Worm (Caenorhabditis elegans): ENCODE results near the gene syx-5.
A peak's percentile ranks its signal among the peaks of the same experiment; 100 is the strongest.

Gene syx-5

ce11 chrV:11773934-11774333 is 9.2 kb downstream of the syx-5 start:
- no peak for TF ChIP-seq ceh-45 (GFP tag; IDR thresholded peaks at IDR 0.05)

- no peak for TF ChIP-seq zip-5 (tag; optimal IDR thresholded peaks at IDR 0.05)
- no peak for TF ChIP-seq pros-1 (tag; optimal IDR thresholded peaks at IDR 0.05)
- no peak for TF ChIP-seq unc-3 (GFP tag; conservative IDR thresholded peaks at IDR 0.05)
- TF ChIP-seq unc-3 (tag; optimal IDR thresholded peaks at IDR 0.05): no peak
- no peak for TF ChIP-seq hlh-30 (tag; optimal IDR thresholded peaks at IDR 0.05; ENCODE audit: insufficient read depth)
- no peak for TF ChIP-seq sox-4 (tag; optimal IDR thresholded peaks at IDR 0.05)
Measured at ce11 chrV:11776538-11776937, 11.8 kb downstream of the syx-5 start, which contains the start of gene F55A11.6. Gene F55A11.6 (plus strand): TSS chrV:11776838.

- no peak for TF ChIP-seq C38D4.7 (GFP tag; optimal IDR thresholded peaks at IDR 0.05)
- TF ChIP-seq ceh-18 (tag; optimal IDR thresholded peaks at IDR 0.05): peak; percentile 12
- no peak for TF ChIP-seq elt-4 (tag; optimal IDR thresholded peaks at IDR 0.05)
- no peak for TF ChIP-seq hlh-15 (tag; optimal IDR thresholded peaks at IDR 0.05)
- no peak for TF ChIP-seq dmd-4 (tag; optimal IDR thresholded peaks at IDR 0.05; ENCODE audit: borderline replicate concordance)
Measured at ce11 chrV:11777846-11778245, 13.1 kb downstream of the syx-5 start.

DNA sequence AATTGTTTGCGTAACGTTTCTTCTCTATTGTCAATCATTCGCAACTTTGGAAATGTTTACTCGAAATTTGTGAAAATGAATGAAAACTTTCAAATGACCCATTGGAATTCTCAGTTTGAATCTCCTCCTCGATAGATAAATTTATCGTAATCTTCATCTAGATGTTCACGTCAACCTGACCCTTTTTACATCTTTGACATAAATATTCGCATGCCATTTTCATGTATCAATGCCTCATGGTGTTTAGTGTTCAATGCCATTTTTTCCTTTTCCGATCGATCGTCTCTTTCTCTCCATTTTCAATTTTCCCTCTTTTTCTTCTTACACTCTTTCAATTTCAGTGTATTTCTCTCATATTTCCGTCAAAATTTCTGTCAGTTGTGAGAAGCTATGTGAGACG is 14.6 kb downstream of the syx-5 start:
- TF ChIP-seq madf-2 (tag; optimal IDR thresholded peaks at IDR 0.05) (no peak), npax-4 (tag; optimal IDR thresholded peaks at IDR 0.05) (no peak), hlh-6 (tag; optimal IDR thresholded peaks at IDR 0.05) (no peak), ceh-34 (tag; optimal IDR thresholded peaks at IDR 0.05) (no peak), ttx-3 (tag; optimal IDR thresholded peaks at IDR 0.05) (no peak), ahr-1 (tag; optimal IDR thresholded peaks at IDR 0.05) (no peak), ceh-2 (tag; optimal IDR thresholded peaks at IDR 0.05) (no peak), tbx-7 (tag; optimal IDR thresholded peaks at IDR 0.05) (no peak), ceh-48 (tag; optimal IDR thresholded peaks at IDR 0.05) (no peak), elt-4 (tag; optimal IDR thresholded peaks at IDR 0.05) (no peak), nfya-1 (tag; optimal IDR thresholded peaks at IDR 0.05) (no peak), ama-1 (optimal IDR thresholded peaks at IDR 0.05) (no peak), eyg-1 (tag; optimal IDR thresholded peaks at IDR 0.05) (no peak), lim-6 (tag; optimal IDR thresholded peaks at IDR 0.05) (no peak), syd-9 (tag; optimal IDR thresholded peaks at IDR 0.05) (no peak), ceh-19 (GFP tag; optimal IDR thresholded peaks at IDR 0.05) (no peak)

DNA sequence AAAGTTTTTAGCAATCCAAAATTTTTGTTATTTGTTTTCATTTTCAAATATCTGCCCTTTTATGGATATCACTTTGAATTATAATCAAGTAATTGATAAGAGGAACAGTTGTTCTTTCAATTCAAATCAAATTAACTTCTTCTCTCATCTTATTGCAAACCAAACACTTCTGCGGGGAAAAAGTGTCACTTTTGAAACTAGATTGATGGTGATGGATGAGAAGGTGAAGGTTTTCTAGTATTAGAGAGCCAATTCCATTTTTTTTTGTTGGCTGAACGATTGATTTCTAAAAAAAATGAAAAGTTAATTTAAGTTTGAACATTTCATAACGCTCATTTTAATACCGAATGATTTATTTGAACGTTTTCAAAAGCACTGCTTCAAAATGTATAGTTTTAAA is 15.1 kb downstream of the syx-5 start:
- no peak for TF ChIP-seq nhr-11 (tag; optimal IDR thresholded peaks at IDR 0.05)
- TF ChIP-seq ets-4 (tag; optimal IDR thresholded peaks at IDR 0.05): no peak
- peak; percentile 88 for TF ChIP-seq unc-55 (GFP tag; optimal IDR thresholded peaks at IDR 0.05)

- TF ChIP-seq tbx-2 (tag; optimal IDR thresholded peaks at IDR 0.05) (peak; percentile 94), C08G9.2 (tag; optimal IDR thresholded peaks at IDR 0.05) (peak; percentile 82), Y22D7AL.16 (tag; optimal IDR thresholded peaks at IDR 0.05) (peak; percentile 89), unc-55 (GFP tag; optimal IDR thresholded peaks at IDR 0.05) (no peak), fax-1 (tag; optimal IDR thresholded peaks at IDR 0.05) (peak; percentile 88), ceh-24 (tag; optimal IDR thresholded peaks at IDR 0.05) (peak; percentile 88), hlh-30 (tag; optimal IDR thresholded peaks at IDR 0.05; ENCODE audit: insufficient read depth) (peak; percentile 59), unc-86 (tag; optimal IDR thresholded peaks at IDR 0.05) (peak; percentile 85), hlh-13 (GFP tag; optimal IDR thresholded peaks at IDR 0.05) (peak; percentile 94), pag-3 (tag; optimal IDR thresholded peaks at IDR 0.05; ENCODE audit: borderline replicate concordance) (peak; percentile 75), ceh-22 (tag; optimal IDR thresholded peaks at IDR 0.05) (peak; percentile 44), dmd-4 (tag; optimal IDR thresholded peaks at IDR 0.05; ENCODE audit: borderline replicate concordance) (peak; percentile 83), fkh-6 (tag; optimal IDR thresholded peaks at IDR 0.05) (peak; percentile 94), mec-3 (tag; optimal IDR thresholded peaks at IDR 0.05; ENCODE audit: borderline replicate concordance) (peak; percentile 80), pqm-1 (tag; optimal IDR thresholded peaks at IDR 0.05) (peak; percentile 95), syd-9 (tag; optimal IDR thresholded peaks at IDR 0.05) (peak; percentile 95), ceh-48 (tag; optimal IDR thresholded peaks at IDR 0.05) (peak; percentile 91), unc-3 (GFP tag; conservative IDR thresholded peaks at IDR 0.05) (peak; percentile 93), unc-3 (tag; optimal IDR thresholded peaks at IDR 0.05) (peak; percentile 92), sox-2 (GFP tag; IDR thresholded peaks at IDR 0.05) (peak; percentile 89), hlh-8 (tag; optimal IDR thresholded peaks at IDR 0.05) (peak; percentile 85)
Measured at ce11 chrV:11782809-11783440, 18.2 kb downstream of the syx-5 start, which contains the start of gene F55A11.11. Gene F55A11.11 (plus strand): TSS chrV:11783149.
